Worm (Caenorhabditis elegans) whole organism, mixed stage, embryonic: ENCODE results near the gene idpb-2.
"Not testable (repeated sequence)": the region's sequence is repeated elsewhere in the genome, so short reads cannot be mapped to it uniquely, and the experiment has no call there.

Experiments used
- M03D4.4 ChIP-seq: sonication (generic microtip); optimal IDR thresholded peaks from 2 replicates; lab custom pipeline; 2017; ENCODE audit warnings: mild to moderate bottlenecking, missing genetic modification characterization, missing compliant biosample characterization
- bed-3 ChIP-seq: fragments of 200-800 bp; sonication (Bioruptor generic); optimal IDR thresholded peaks from 3 replicates; lab custom pipeline; 2018; ENCODE audit warnings: mild to moderate bottlenecking, missing genetic modification characterization, moderate library complexity, missing compliant biosample characterization
- blmp-1 ChIP-seq: fragments of 150-350 bp; optimal IDR thresholded peaks from 2 replicates; lab custom pipeline; 2014; ENCODE audit warnings: missing biosample characterization, missing genetic modification characterization
- ceh-39 ChIP-seq: fragments of 150-350 bp; optimal IDR thresholded peaks from 2 replicates; lab custom pipeline; 2014; ENCODE audit warnings: missing biosample characterization, missing genetic modification characterization
- ceh-43 ChIP-seq: fragments of 200-800 bp; sonication (Bioruptor generic); optimal IDR thresholded peaks from 2 replicates; lab custom pipeline; 2018; ENCODE audit warnings: mild to moderate bottlenecking, missing genetic modification characterization, moderate library complexity, missing compliant biosample characterization
- ceh-83 ChIP-seq: fragments of 200-800 bp; sonication (Bioruptor generic); optimal IDR thresholded peaks from 2 replicates; lab custom pipeline; 2018; ENCODE audit warnings: mild to moderate bottlenecking, missing genetic modification characterization, missing compliant biosample characterization
- ces-1 ChIP-seq: fragments of 150-350 bp; optimal IDR thresholded peaks from 2 replicates; lab custom pipeline; 2014; ENCODE audit warnings: missing biosample characterization, missing genetic modification reagents, missing genetic modification characterization
- cnd-1 ChIP-seq: fragments of 200-800 bp; sonication (Bioruptor generic); optimal IDR thresholded peaks from 2 replicates; lab custom pipeline; 2018; ENCODE audit warnings: mild to moderate bottlenecking, missing genetic modification characterization, missing compliant biosample characterization
- drap-1 ChIP-seq: fragments of 200-800 bp; sonication (Bioruptor generic); optimal IDR thresholded peaks from 3 replicates; lab custom pipeline; 2018; ENCODE audit warnings: mild to moderate bottlenecking, missing genetic modification characterization, missing compliant biosample characterization
- elt-1 ChIP-seq: sonication (generic microtip); optimal IDR thresholded peaks from 2 replicates; lab custom pipeline; 2017; ENCODE audit warnings: missing genetic modification characterization, mild to moderate bottlenecking, missing compliant biosample characterization, antibody characterized with exemption, moderate library complexity, borderline replicate concordance; ENCODE audit not compliant: insufficient read depth
- elt-3 ChIP-seq: fragments of 150-350 bp; optimal IDR thresholded peaks from 2 replicates; lab custom pipeline; 2014; ENCODE audit warnings: missing biosample characterization, missing genetic modification characterization
- flh-1 ChIP-seq: fragments of 200-800 bp; sonication (Bioruptor generic); optimal IDR thresholded peaks from 2 replicates; lab custom pipeline; 2018; ENCODE audit warnings: mild to moderate bottlenecking, missing genetic modification characterization, moderate library complexity, missing compliant biosample characterization
- ham-2 ChIP-seq: fragments of 200-800 bp; sonication (Bioruptor generic); optimal IDR thresholded peaks from 2 replicates; lab custom pipeline; 2018; ENCODE audit warnings: mild to moderate bottlenecking, missing genetic modification characterization, missing compliant biosample characterization
- hlh-1 ChIP-seq: fragments of 150-350 bp; optimal IDR thresholded peaks from 2 replicates; lab custom pipeline; 2014; ENCODE audit warnings: missing biosample characterization, missing genetic modification reagents, missing genetic modification characterization
- lin-13 ChIP-seq: fragments of 150-350 bp; optimal IDR thresholded peaks from 2 replicates; lab custom pipeline; 2014; ENCODE audit warnings: missing biosample characterization, missing genetic modification characterization
- lin-32 ChIP-seq: fragments of 200-800 bp; sonication (Bioruptor generic); optimal IDR thresholded peaks from 2 replicates; lab custom pipeline; 2018; ENCODE audit warnings: mild to moderate bottlenecking, missing genetic modification characterization, missing compliant biosample characterization
- lsy-2 ChIP-seq: fragments of 150-350 bp; optimal IDR thresholded peaks from 2 replicates; lab custom pipeline; 2014; ENCODE audit warnings: missing biosample characterization, missing genetic modification characterization
- mab-5 ChIP-seq: fragments of 150-350 bp; optimal IDR thresholded peaks from 2 replicates; lab custom pipeline; 2014; ENCODE audit warnings: missing biosample characterization, missing genetic modification characterization
- mep-1 ChIP-seq: fragments of 150-350 bp; optimal IDR thresholded peaks from 2 replicates; lab custom pipeline; 2017; ENCODE audit warnings: missing biosample characterization, missing genetic modification reagents, missing genetic modification characterization, inconsistent platforms
- mls-2 ChIP-seq: sonication (generic microtip); optimal IDR thresholded peaks from 2 replicates; lab custom pipeline; 2016; ENCODE audit warnings: mild to moderate bottlenecking, missing genetic modification characterization, moderate library complexity, missing compliant biosample characterization
- nhr-12 ChIP-seq: fragments of 150-350 bp; optimal IDR thresholded peaks from 2 replicates; lab custom pipeline; 2014; ENCODE audit warnings: missing biosample characterization, missing genetic modification characterization
- nhr-2 ChIP-seq: fragments of 150-350 bp; optimal IDR thresholded peaks from 2 replicates; lab custom pipeline; 2014; ENCODE audit warnings: missing biosample characterization, missing genetic modification characterization
- nhr-237 ChIP-seq: fragments of 150-350 bp; optimal IDR thresholded peaks from 2 replicates; lab custom pipeline; 2014; ENCODE audit warnings: missing biosample characterization, missing genetic modification characterization
- nhr-28 ChIP-seq: fragments of 150-350 bp; optimal IDR thresholded peaks from 2 replicates; lab custom pipeline; 2014; ENCODE audit warnings: missing biosample characterization, missing genetic modification characterization
- nhr-76 ChIP-seq: sonication (generic microtip); optimal IDR thresholded peaks from 2 replicates; lab custom pipeline; 2017; ENCODE audit warnings: missing biosample characterization, missing genetic modification characterization
- pha-4 ChIP-seq: fragments of 150-350 bp; optimal IDR thresholded peaks from 2 replicates; lab custom pipeline; 2018; ENCODE audit warnings: missing biosample characterization, missing genetic modification reagents, missing genetic modification characterization
- sem-2 ChIP-seq: fragments of 200-800 bp; sonication (Bioruptor generic); optimal IDR thresholded peaks from 2 replicates; lab custom pipeline; 2018; ENCODE audit warnings: mild to moderate bottlenecking, missing genetic modification characterization, missing compliant biosample characterization
- snpc-4 ChIP-seq: fragments of 150-350 bp; optimal IDR thresholded peaks from 2 replicates; lab custom pipeline; 2014; ENCODE audit warnings: missing biosample characterization, missing genetic modification characterization
- sptf-1 ChIP-seq: sonication (generic microtip); optimal IDR thresholded peaks from 2 replicates; lab custom pipeline; 2017; ENCODE audit warnings: mild to moderate bottlenecking, missing genetic modification characterization, moderate library complexity, missing compliant biosample characterization
- tbx-8 ChIP-seq: fragments of 200-800 bp; sonication (Bioruptor generic); optimal IDR thresholded peaks from 2 replicates; lab custom pipeline; 2018; ENCODE audit warnings: mild to moderate bottlenecking, missing genetic modification characterization, moderate library complexity, missing compliant biosample characterization
- unc-120 ChIP-seq: sonication (generic microtip); optimal IDR thresholded peaks from 2 replicates; lab custom pipeline; 2017; ENCODE audit warnings: missing genetic modification characterization, missing compliant biosample characterization; ENCODE audit not compliant: poor library complexity, severe bottlenecking
- unc-39 ChIP-seq: fragments of 150-350 bp; optimal IDR thresholded peaks from 2 replicates; lab custom pipeline; 2014; ENCODE audit warnings: missing biosample characterization, missing genetic modification characterization
- unc-62 ChIP-seq: fragments of 150-350 bp; optimal IDR thresholded peaks from 2 replicates; lab custom pipeline; 2014; ENCODE audit warnings: missing biosample characterization, missing genetic modification reagents, missing genetic modification characterization
- zip-8 ChIP-seq: fragments of 150-350 bp; optimal IDR thresholded peaks from 2 replicates; lab custom pipeline; 2014; ENCODE audit warnings: missing biosample characterization, missing genetic modification characterization
- ztf-11 ChIP-seq: fragments of 150-350 bp; optimal IDR thresholded peaks from 2 replicates; lab custom pipeline; 2014; ENCODE audit warnings: missing biosample characterization, missing genetic modification characterization

idpb-2 gene

ce11 chrII:5069525-5069924 is at the start of gene idpb-2:
TSS of gene idpb-2 (minus strand) at chrII:5069625.
- TF ChIP-seq mab-5 (no peak), snpc-4 (tag; lab: Kevin White, UChicago) (no peak)

DNA sequence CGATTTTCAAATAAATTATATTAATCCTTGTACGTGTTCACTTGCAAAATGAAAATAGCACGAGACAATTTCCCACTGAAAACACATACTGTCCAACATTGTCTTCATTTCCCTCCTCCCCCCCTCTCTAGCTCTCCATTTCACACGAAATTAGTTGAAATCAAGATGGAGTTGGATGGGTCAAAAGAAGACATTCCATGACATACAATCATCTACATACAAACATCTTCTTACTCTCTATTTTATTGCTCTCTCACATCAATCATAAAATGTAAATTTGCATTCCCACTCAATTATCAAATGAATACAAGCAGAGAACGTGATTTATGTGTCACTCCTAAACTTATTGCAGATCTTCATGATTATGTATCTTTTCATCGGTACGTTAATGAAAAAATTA is 46.3 kb upstream of the idpb-2 start, which contains the start of gene srsy-1:
srsy-1 (plus strand) TSS at position 301 of the 400 bp plus-strand sequence.
- TF ChIP-seq bed-3 (no peak), snpc-4 (tag; lab: Kevin White, UChicago) (no peak), elt-1 (no peak), ceh-83 (GFP tag; lab: Kevin White, UChicago) (no peak), tbx-8 (GFP tag; lab: Kevin White, UChicago) (no peak), ztf-11 (tag; lab: Kevin White, UChicago) (no peak), M03D4.4 (tag; lab: Kevin White, UChicago) (no peak), pha-4 (tag; lab: Kevin White, UChicago) (no peak), mab-5 (no peak), unc-39 (no peak), sem-2 (GFP tag; lab: Kevin White, UChicago) (no peak), elt-3 (tag; lab: Kevin White, UChicago) (no peak)
- TF ChIP-seq, all 35 proteins: peak for 0

- TF ChIP-seq hlh-1 (tag; lab: Kevin White, UChicago); sem-2 (GFP tag; lab: Kevin White, UChicago); bed-3: not testable (repeated sequence)
Measured at ce11 chrII:5115235-5115634, 45.8 kb upstream of the idpb-2 start, which contains the start of gene msp-74. TSS of gene msp-74 (minus strand) at chrII:5115335.

ce11 chrII:5112082-5112481 is 42.7 kb upstream of the idpb-2 start, which contains the start of gene F09C12.8:
TSS of gene F09C12.8 (plus strand) at chrII:5112382.
- TF ChIP-seq ceh-43 (GFP tag; lab: Kevin White, UChicago), result no peak
- no peak for TF ChIP-seq drap-1 (GFP tag; lab: Kevin White, UChicago)
- TF ChIP-seq M03D4.4 (tag; lab: Kevin White, UChicago), result no peak
- no peak for TF ChIP-seq ham-2 (GFP tag; lab: Kevin White, UChicago)

ce11 chrII:5109693-5110092 is 40.3 kb upstream of the idpb-2 start, which contains the start of gene F09C12.2:
TSS of gene F09C12.2 (plus strand) at chrII:5110012.
- TF ChIP-seq blmp-1 (no peak), nhr-12 (tag; lab: Kevin White, UChicago) (no peak), cnd-1 (tag; lab: Kevin White, UChicago) (no peak), ztf-11 (tag; lab: Kevin White, UChicago) (no peak), mep-1 (tag; lab: Kevin White, UChicago) (no peak), ham-2 (GFP tag; lab: Kevin White, UChicago) (no peak), mab-5 (no peak)

DNA sequence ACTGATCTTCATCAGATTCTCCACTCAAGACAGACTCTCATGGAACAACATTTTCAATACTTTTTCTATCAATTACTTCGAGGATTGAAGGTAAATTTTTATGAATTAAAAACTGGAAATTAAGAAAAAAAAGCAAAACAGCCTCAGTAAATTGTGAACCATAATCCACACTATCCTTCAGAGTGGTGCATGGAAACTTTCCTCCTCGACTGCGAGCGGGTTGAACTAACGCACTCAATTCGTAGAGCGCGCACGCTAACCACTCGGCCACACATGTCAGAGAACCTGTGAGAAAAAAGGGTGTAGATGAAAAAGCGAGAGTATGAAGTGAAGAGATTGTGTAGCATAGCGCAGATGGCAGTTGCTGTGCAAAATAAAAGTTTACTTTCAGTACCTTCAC is 35.6 kb upstream of the idpb-2 start:
- TF ChIP-seq hlh-1 (tag; lab: Kevin White, UChicago) (peak; percentile 83), blmp-1 (peak; percentile 11), nhr-28 (tag; lab: Kevin White, UChicago) (peak; percentile 86), ceh-83 (GFP tag; lab: Kevin White, UChicago) (peak; percentile 98), lsy-2 (tag; lab: Kevin White, UChicago) (peak; percentile 71), unc-120 (tag; lab: Kevin White, UChicago) (peak; percentile 96), unc-62 (GFP tag; lab: Kevin White, UChicago) (peak; percentile 83), bed-3 (peak; percentile 93), ces-1 (GFP tag; lab: Kevin White, UChicago) (no peak), lin-13 (tag; lab: Kevin White, UChicago) (peak; percentile 64), sptf-1 (tag; lab: Kevin White, UChicago) (peak; percentile 99), nhr-2 (no peak), sem-2 (GFP tag; lab: Kevin White, UChicago) (peak; percentile 94), nhr-12 (tag; lab: Kevin White, UChicago) (peak; percentile 72), ztf-11 (tag; lab: Kevin White, UChicago) (peak; percentile 80), elt-1 (peak; percentile 19), ceh-43 (GFP tag; lab: Kevin White, UChicago) (peak; percentile 93), snpc-4 (tag; lab: Kevin White, UChicago) (no peak), elt-3 (tag; lab: Kevin White, UChicago) (peak; percentile 40), drap-1 (GFP tag; lab: Kevin White, UChicago) (peak; percentile 99), zip-8 (tag; lab: Kevin White, UChicago) (no peak), flh-1 (GFP tag; lab: Kevin White, UChicago) (peak; percentile 93), nhr-76 (peak; percentile 22), cnd-1 (tag; lab: Kevin White, UChicago) (peak; percentile 98), M03D4.4 (tag; lab: Kevin White, UChicago) (peak; percentile 98), tbx-8 (GFP tag; lab: Kevin White, UChicago) (peak; percentile 96), mep-1 (tag; lab: Kevin White, UChicago) (peak; percentile 92), ceh-39 (tag; lab: Kevin White, UChicago) (no peak), lin-32 (peak; percentile 99), nhr-237 (tag; lab: Kevin White, UChicago) (peak; percentile 53), mls-2 (tag; lab: Kevin White, UChicago) (peak; percentile 99), mab-5 (no peak), pha-4 (tag; lab: Kevin White, UChicago) (peak; percentile 36), ham-2 (GFP tag; lab: Kevin White, UChicago) (peak; percentile 95), unc-39 (peak; percentile 22)
- TF ChIP-seq, all 35 proteins: peak for 29
